Worm (Caenorhabditis elegans): ENCODE measurements around the gene F57C2.4.
"Not testable (repeated sequence)": the region's sequence is repeated elsewhere in the genome, so short reads cannot be mapped to it uniquely, and the experiment has no call there.

Gene F57C2.4

ce11 chrII:14548691-14549090, 23.6 kb downstream of the F57C2.4 start, which contains the start of gene gcy-29:
gcy-29 (minus strand) TSS chrII:14548791.
- TF ChIP-seq K09A11.1 (tag; optimal IDR thresholded peaks at IDR 0.05; ENCODE audit: insufficient read depth) (no peak), fax-1 (tag; optimal IDR thresholded peaks at IDR 0.05) (no peak)

ce11 chrII:14550613-14551012, 25.5 kb downstream of the F57C2.4 start, which contains the start of gene nlp-41:
nlp-41 (plus strand) TSS chrII:14550913.
- no peak for TF ChIP-seq ceh-30 (tag; optimal IDR thresholded peaks at IDR 0.05)
- TF ChIP-seq ceh-19 (GFP tag; optimal IDR thresholded peaks at IDR 0.05), result no peak
- no peak for TF ChIP-seq F13H6.1 (tag; optimal IDR thresholded peaks at IDR 0.05)
- no peak for TF ChIP-seq fkh-6 (tag; optimal IDR thresholded peaks at IDR 0.05)
- no peak for TF ChIP-seq C08G9.2 (tag; optimal IDR thresholded peaks at IDR 0.05)
- no peak for TF ChIP-seq Y22D7AL.16 (tag; optimal IDR thresholded peaks at IDR 0.05)
- TF ChIP-seq elt-2 (tag; optimal IDR thresholded peaks at IDR 0.05), result no peak
- no peak for TF ChIP-seq pha-2 (tag; optimal IDR thresholded peaks at IDR 0.05)

- TF ChIP-seq pros-1 (tag; optimal IDR thresholded peaks at IDR 0.05), result no peak
- TF ChIP-seq T23F11.4 (GFP tag; optimal IDR thresholded peaks at IDR 0.05), result no peak
- no peak for TF ChIP-seq unc-42 (tag; optimal IDR thresholded peaks at IDR 0.05)
- no peak for TF ChIP-seq hlh-15 (tag; optimal IDR thresholded peaks at IDR 0.05)
- TF ChIP-seq ceh-14 (tag; optimal IDR thresholded peaks at IDR 0.05), result no peak
- no peak for TF ChIP-seq eyg-1 (tag; optimal IDR thresholded peaks at IDR 0.05)
- TF ChIP-seq pha-4 (tag; optimal IDR thresholded peaks at IDR 0.05), result no peak
- TF ChIP-seq elt-4 (tag; optimal IDR thresholded peaks at IDR 0.05), result no peak
- TF ChIP-seq tbx-7 (tag; optimal IDR thresholded peaks at IDR 0.05), result no peak
- no peak for TF ChIP-seq ceh-31 (tag; optimal IDR thresholded peaks at IDR 0.05)
- no peak for TF ChIP-seq ceh-30 (tag; optimal IDR thresholded peaks at IDR 0.05)
Observed at ce11 chrII:14555019-14555418, 29.9 kb downstream of the F57C2.4 start.

- peak; percentile 85 for TF ChIP-seq ceh-18 (tag; optimal IDR thresholded peaks at IDR 0.05)
- peak; percentile 72 for TF ChIP-seq nfya-1 (tag; optimal IDR thresholded peaks at IDR 0.05)
- peak; percentile 47 for TF ChIP-seq fax-1 (tag; optimal IDR thresholded peaks at IDR 0.05)
- peak; percentile 65 for TF ChIP-seq ceh-2 (tag; optimal IDR thresholded peaks at IDR 0.05)
- peak; percentile 74 for TF ChIP-seq tbx-2 (tag; optimal IDR thresholded peaks at IDR 0.05)
- peak; percentile 76 for TF ChIP-seq ceh-34 (tag; optimal IDR thresholded peaks at IDR 0.05)
- peak; percentile 91 for TF ChIP-seq ceh-31 (tag; optimal IDR thresholded peaks at IDR 0.05)
- peak; percentile 13 for TF ChIP-seq sox-2 (GFP tag; IDR thresholded peaks at IDR 0.05)
- TF ChIP-seq tbx-7 (tag; optimal IDR thresholded peaks at IDR 0.05), result peak; percentile 67
- TF ChIP-seq unc-3 (GFP tag; conservative IDR thresholded peaks at IDR 0.05), result peak; percentile 62; the same call in 1 of the 2 replicates
- TF ChIP-seq unc-3 (tag; optimal IDR thresholded peaks at IDR 0.05), result not testable (repeated sequence)
- peak; percentile 89 for TF ChIP-seq C08G9.2 (tag; optimal IDR thresholded peaks at IDR 0.05)
- TF ChIP-seq pqm-1 (tag; optimal IDR thresholded peaks at IDR 0.05), result peak; percentile 86
- peak; percentile 89 for TF ChIP-seq unc-42 (tag; optimal IDR thresholded peaks at IDR 0.05)
- peak; percentile 15 for TF ChIP-seq pha-2 (tag; optimal IDR thresholded peaks at IDR 0.05)
- peak; percentile 57 for TF ChIP-seq rnt-1 (tag; optimal IDR thresholded peaks at IDR 0.05)
- peak; percentile 80 for TF ChIP-seq ets-4 (tag; optimal IDR thresholded peaks at IDR 0.05)
- TF ChIP-seq zip-5 (tag; optimal IDR thresholded peaks at IDR 0.05), result peak; percentile 41
- peak; percentile 50 for TF ChIP-seq madf-2 (tag; optimal IDR thresholded peaks at IDR 0.05)
- TF ChIP-seq ceh-14 (tag; optimal IDR thresholded peaks at IDR 0.05), result peak; percentile 82
- TF ChIP-seq elt-2 (tag; optimal IDR thresholded peaks at IDR 0.05), result peak; percentile 60
- TF ChIP-seq Y22D7AL.16 (tag; optimal IDR thresholded peaks at IDR 0.05), result peak; percentile 9
- peak; percentile 60 for TF ChIP-seq ztf-16 (tag; optimal IDR thresholded peaks at IDR 0.05)
- peak; percentile 60 for TF ChIP-seq ref-2 (tag; optimal IDR thresholded peaks at IDR 0.05)
- peak; percentile 5 for TF ChIP-seq dve-1 (tag; optimal IDR thresholded peaks at IDR 0.05)
- peak; percentile 78 for TF ChIP-seq hlh-8 (tag; optimal IDR thresholded peaks at IDR 0.05)
- peak; percentile 69; the same call in 1 of the 2 replicates for TF ChIP-seq ceh-45 (GFP tag; IDR thresholded peaks at IDR 0.05)
- TF ChIP-seq unc-86 (tag; optimal IDR thresholded peaks at IDR 0.05), result peak; percentile 54
Observed at ce11 chrII:14561549-14562115, 36.5 kb downstream of the F57C2.4 start, which contains the start of gene mog-4. mog-4 (minus strand) TSS chrII:14561599.

All from whole organism, late embryonic.